Fruit fly (Drosophila melanogaster) whole organism, wandering third instar larva: ENCODE data around the gene Dnali1.
A peak's percentile ranks its signal among the peaks of the same experiment; 100 is the strongest.

ENCODE experiments used
- Abd-B ChIP-seq: fragments of >200 bp; optimal IDR thresholded peaks from 2 replicates; lab custom pipeline; 2017; ENCODE audit warnings: missing biosample characterization, missing genetic modification characterization
- CG32264 ChIP-seq: fragments of 200-800 bp; sonication (Bioruptor generic); optimal IDR thresholded peaks from 2 replicates; lab custom pipeline; 2016; ENCODE audit warnings: missing biosample characterization, missing genetic modification characterization
- CG9705 ChIP-seq: fragments of 200-800 bp; sonication (Bioruptor generic); optimal IDR thresholded peaks from 2 replicates; lab custom pipeline; 2018; ENCODE audit warnings: missing biosample characterization, mild to moderate bottlenecking, missing genetic modification characterization
- CrebA ChIP-seq: fragments of 200-800 bp; sonication (Bioruptor generic); optimal IDR thresholded peaks from 2 replicates; lab custom pipeline; 2016; ENCODE audit warnings: missing biosample characterization, mild to moderate bottlenecking, missing genetic modification characterization, borderline replicate concordance
- Dfd ChIP-seq: fragments of >200 bp; optimal IDR thresholded peaks from 2 replicates; lab custom pipeline; 2017; ENCODE audit warnings: missing biosample characterization, missing genetic modification characterization
- Dif ChIP-seq: fragments of 200-275, 200-300 bp; sonication (Bioruptor generic); optimal IDR thresholded peaks from 2 replicates; lab custom pipeline; 2018; ENCODE audit warnings: missing biosample characterization, missing genetic modification characterization; ENCODE audit not compliant: partially characterized antibody
- Hr78 ChIP-seq: fragments of >200 bp; optimal IDR thresholded peaks from 2 replicates; lab custom pipeline; 2017; ENCODE audit warnings: missing biosample characterization, missing genetic modification characterization
- Hr83 ChIP-seq: fragments of 200-300 bp; sonication (Bioruptor generic); optimal IDR thresholded peaks from 2 replicates; lab custom pipeline; 2016; ENCODE audit warnings: missing biosample characterization, mild to moderate bottlenecking, missing genetic modification characterization, moderate library complexity; ENCODE audit not compliant: poor library complexity, severe bottlenecking
- Jra ChIP-seq: sonication (Bioruptor generic); optimal IDR thresholded peaks from 2 replicates; lab custom pipeline; 2016; ENCODE audit warnings: missing biosample characterization, missing genetic modification characterization
- Mio ChIP-seq: sonication (Bioruptor generic); optimal IDR thresholded peaks from 2 replicates; lab custom pipeline; 2016; ENCODE audit warnings: missing biosample characterization, missing genetic modification characterization
- Myc ChIP-seq: fragments of >200 bp; optimal IDR thresholded peaks from 2 replicates; lab custom pipeline; 2017
- N ChIP-seq: fragments of >200 bp; optimal IDR thresholded peaks from 2 replicates; lab custom pipeline; 2018; ENCODE audit warnings: missing biosample characterization, missing external identifiers, missing genetic modification characterization
- OdsH ChIP-seq: fragments of 200-800 bp; sonication (Bioruptor generic); optimal IDR thresholded peaks from 2 replicates; lab custom pipeline; 2016; ENCODE audit warnings: missing biosample characterization, mild to moderate bottlenecking, missing genetic modification characterization
- Rel ChIP-seq, 2 experiments: fragments of 200-800 bp; sonication (Bioruptor generic) in 1 of 2; optimal IDR thresholded peaks; 2 replicates in 1 of 2; 3 replicates in 1 of 2; lab custom pipeline; 2016 to 2019; ENCODE audit warnings: mild to moderate bottlenecking in 2 of 2, missing biosample characterization in 2 of 2, missing genetic modification characterization in 2 of 2, moderate library complexity in 1 of 2
- Vsx2 ChIP-seq: fragments of 200-300, 225-300 bp; sonication (Bioruptor generic); optimal IDR thresholded peaks from 2 replicates; lab custom pipeline; 2018; ENCODE audit warnings: missing biosample characterization, missing genetic modification characterization; ENCODE audit not compliant: partially characterized antibody
- br ChIP-seq: fragments of 200-800 bp; sonication (Bioruptor generic); optimal IDR thresholded peaks from 2 replicates; lab custom pipeline; 2016; ENCODE audit warnings: missing biosample characterization, missing genetic modification characterization
- brk ChIP-seq: fragments of 200-800 bp; sonication (Bioruptor generic); optimal IDR thresholded peaks from 2 replicates; lab custom pipeline; 2016; ENCODE audit warnings: missing biosample characterization, mild to moderate bottlenecking, missing genetic modification characterization
- dl ChIP-seq, 2 experiments: fragments of 175-275, 200-275 bp in 1 of 2; fragments of 200-275 bp in 1 of 2; sonication (Bioruptor generic); optimal IDR thresholded peaks; lab custom pipeline; 2018; ENCODE audit warnings: mild to moderate bottlenecking in 2 of 2, missing biosample characterization in 2 of 2, missing genetic modification characterization in 2 of 2, moderate library complexity in 2 of 2; ENCODE audit not compliant: partially characterized antibody in 2 of 2, insufficient read depth in 1 of 2
- dmrt93B ChIP-seq: fragments of 200-800 bp; sonication (Bioruptor generic); optimal IDR thresholded peaks from 2 replicates; lab custom pipeline; 2018; ENCODE audit warnings: missing biosample characterization, mild to moderate bottlenecking, missing genetic modification characterization
- ey ChIP-seq: fragments of 200-800 bp; sonication (Bioruptor generic); optimal IDR thresholded peaks from 2 replicates; lab custom pipeline; 2016; ENCODE audit warnings: missing biosample characterization, missing genetic modification characterization
- foxo ChIP-seq, 2 experiments: fragments of 200-800 bp; sonication (Bioruptor generic); optimal IDR thresholded peaks; 2 replicates in 1 of 2; 3 replicates in 1 of 2; lab custom pipeline; 2016 to 2017; ENCODE audit warnings: missing biosample characterization in 2 of 2, missing genetic modification characterization in 2 of 2
- fru ChIP-seq: fragments of 200-800 bp; sonication (Bioruptor generic); optimal IDR thresholded peaks from 3 replicates; lab custom pipeline; 2016; ENCODE audit warnings: missing biosample characterization, mild to moderate bottlenecking, missing genetic modification characterization
- h ChIP-seq: fragments of 200-800 bp; sonication (Bioruptor generic); optimal IDR thresholded peaks from 3 replicates; lab custom pipeline; 2016; ENCODE audit warnings: missing biosample characterization, mild to moderate bottlenecking, missing genetic modification characterization
- jim ChIP-seq: fragments of 175-275, 200-325 bp; sonication (Bioruptor generic); optimal IDR thresholded peaks from 2 replicates; lab custom pipeline; 2016; ENCODE audit warnings: missing biosample characterization, mild to moderate bottlenecking, missing genetic modification characterization
- pan ChIP-seq: fragments of >200 bp; optimal IDR thresholded peaks from 2 replicates; lab custom pipeline; 2017
- psq ChIP-seq: fragments of 200-800 bp; sonication (Bioruptor generic); optimal IDR thresholded peaks from 3 replicates; lab custom pipeline; 2017; ENCODE audit warnings: missing biosample characterization, mild to moderate bottlenecking, missing genetic modification characterization, moderate library complexity
- rgr ChIP-seq: fragments of 200-800 bp; sonication (Bioruptor generic); optimal IDR thresholded peaks from 3 replicates; lab custom pipeline; 2016; ENCODE audit warnings: missing biosample characterization, mild to moderate bottlenecking, missing genetic modification characterization
- sage ChIP-seq: fragments of 200-800 bp; sonication (Bioruptor generic); optimal IDR thresholded peaks from 2 replicates; lab custom pipeline; 2016; ENCODE audit warnings: missing biosample characterization, mild to moderate bottlenecking, missing genetic modification characterization
- tai ChIP-seq: sonication (Bioruptor generic); optimal IDR thresholded peaks from 2 replicates; lab custom pipeline; 2016; ENCODE audit warnings: missing biosample characterization, missing genetic modification characterization
- usp ChIP-seq: fragments of >200 bp; optimal IDR thresholded peaks from 2 replicates; lab custom pipeline; 2017; ENCODE audit warnings: missing biosample characterization, missing genetic modification characterization
- woc ChIP-seq: sonication (Bioruptor generic); optimal IDR thresholded peaks from 2 replicates; lab custom pipeline; 2016; ENCODE audit warnings: missing biosample characterization, mild to moderate bottlenecking, missing genetic modification characterization

The Dnali1 gene

DNA sequence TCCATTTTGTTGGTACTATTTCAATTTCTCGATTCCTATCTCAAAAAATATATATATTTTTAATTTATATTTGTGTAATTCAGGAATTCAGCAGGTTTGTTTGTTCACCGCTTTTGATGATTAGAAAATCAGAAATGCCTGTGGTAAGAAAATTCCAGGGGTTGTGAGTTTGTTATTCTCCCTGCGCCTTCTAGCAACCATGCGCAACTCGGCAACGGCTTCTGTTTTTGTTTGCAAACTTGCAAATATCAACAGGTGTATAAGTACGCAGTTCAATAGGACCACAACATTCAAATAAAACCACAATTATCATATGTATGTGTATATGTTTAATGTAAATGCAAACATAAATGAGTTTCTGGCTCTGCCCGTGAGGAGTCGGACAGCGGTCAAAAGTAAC, at the start of gene Dnali1:
Gene Dnali1 (minus strand): TSS at position 101 of the 400 bp plus-strand sequence.
- no peak for TF ChIP-seq psq
- TF ChIP-seq jim = no peak

DNA sequence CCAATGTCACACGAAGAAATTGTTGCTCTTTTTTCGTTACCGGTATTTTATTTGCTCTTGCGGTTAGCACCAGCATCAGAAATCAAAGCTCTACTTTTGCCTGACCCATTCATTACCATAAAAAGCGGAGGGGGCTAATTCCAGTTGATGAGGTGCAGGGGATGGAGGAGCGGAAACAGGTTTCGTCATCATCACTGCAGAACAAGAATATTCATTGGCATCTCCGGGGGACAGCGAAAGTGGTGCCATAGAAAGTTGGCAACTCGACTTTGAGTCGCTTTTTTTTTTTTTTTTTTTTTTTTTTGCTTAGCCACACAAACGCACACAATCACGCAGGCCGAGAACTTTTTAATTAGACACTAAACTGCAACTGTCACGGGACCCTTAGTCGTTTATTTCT, 48.0 kb upstream of the Dnali1 start:
- no peak for TF ChIP-seq brk (GFP tag; lab: Kevin White, UChicago)
- TF ChIP-seq h (GFP tag; lab: Kevin White, UChicago) = no peak
- peak; percentile 62 for TF ChIP-seq Vsx2 (GFP tag; lab: Kevin White, UChicago)
- TF ChIP-seq ey = no peak
- no peak for TF ChIP-seq fru (GFP tag; lab: Kevin White, UChicago)

DNA sequence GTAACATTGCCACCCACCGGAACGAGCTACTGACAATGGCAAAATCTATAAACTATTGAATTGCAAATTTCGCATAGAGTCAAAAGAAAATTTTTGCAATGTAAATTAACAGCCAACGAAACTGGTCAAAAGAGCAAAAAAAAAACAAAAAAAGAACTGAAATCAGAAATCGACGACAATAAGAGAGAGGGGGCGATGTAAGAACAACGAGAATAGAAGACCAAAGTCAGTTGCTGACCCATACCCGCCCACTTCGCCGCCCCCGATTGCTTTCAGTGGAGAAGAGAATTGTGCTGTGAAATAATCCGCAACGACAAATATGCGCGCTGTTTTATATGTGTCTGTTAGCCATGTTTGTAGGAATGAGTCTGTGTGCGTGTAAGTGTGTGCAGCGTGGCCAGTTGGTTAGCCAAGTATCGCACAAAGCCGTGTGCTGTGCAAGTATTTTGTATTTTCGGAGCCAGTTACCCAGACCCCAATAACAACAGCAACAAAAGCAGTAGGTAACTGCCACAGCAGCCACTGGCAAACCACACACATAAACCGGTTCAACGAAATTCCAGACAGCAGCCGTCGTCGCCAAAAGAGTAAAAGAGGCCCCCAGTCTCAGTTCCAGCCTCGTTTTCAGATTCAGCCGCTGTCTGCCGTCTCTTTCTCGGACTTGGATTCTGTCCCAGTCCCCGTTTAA, 44.5 kb upstream of the Dnali1 start:
- TF ChIP-seq psq (peak; percentile 51), sage (GFP tag; lab: Kevin White, UChicago) (peak; percentile 32), Hr78 (GFP tag; lab: Kevin White, UChicago) (no peak), Rel (GFP tag; optimal IDR thresholded peaks at IDR 0.05; lab: Kevin White, UChicago) (peak; percentile 8), Rel (tag; optimal IDR thresholded peaks at IDR 0.05; lab: Kevin White, UChicago) (no peak), OdsH (GFP tag; lab: Kevin White, UChicago) (peak; percentile 31), tai (no peak), Myc (lab: Kevin White, UChicago) (no peak), br (peak; percentile 20), CG9705 (GFP tag; lab: Kevin White, UChicago) (no peak), Dif (GFP tag; lab: Kevin White, UChicago) (peak; percentile 48), ey (peak; percentile 44), Vsx2 (GFP tag; lab: Kevin White, UChicago) (peak; percentile 30), pan (lab: Kevin White, UChicago) (no peak), CG32264 (GFP tag; lab: Kevin White, UChicago) (no peak), CrebA (peak; percentile 67), usp (GFP tag; lab: Kevin White, UChicago) (no peak), h (GFP tag; lab: Kevin White, UChicago) (peak; percentile 43), Jra (GFP tag; lab: Kevin White, UChicago) (peak; percentile 9), rgr (peak; percentile 21), foxo (GFP tag; optimal IDR thresholded peaks at IDR 0.05; lab: Kevin White, UChicago) (peak in 1 of 2 experiments; percentile 55), Hr83 (peak; percentile 26), Mio (GFP tag; lab: Kevin White, UChicago) (no peak), dl (GFP tag; optimal IDR thresholded peaks at IDR 0.05; lab: Kevin White, UChicago; ENCODE audit: insufficient read depth in 1 of 2, partially characterized antibody in 2 of 2) (peak; percentile 2 to 26), fru (GFP tag; lab: Kevin White, UChicago) (peak; percentile 52), N (GFP tag; lab: Kevin White, UChicago) (no peak), woc (GFP tag; lab: Kevin White, UChicago) (peak; percentile 56)
- TF ChIP-seq, all 38 proteins: peak for 17

DNA sequence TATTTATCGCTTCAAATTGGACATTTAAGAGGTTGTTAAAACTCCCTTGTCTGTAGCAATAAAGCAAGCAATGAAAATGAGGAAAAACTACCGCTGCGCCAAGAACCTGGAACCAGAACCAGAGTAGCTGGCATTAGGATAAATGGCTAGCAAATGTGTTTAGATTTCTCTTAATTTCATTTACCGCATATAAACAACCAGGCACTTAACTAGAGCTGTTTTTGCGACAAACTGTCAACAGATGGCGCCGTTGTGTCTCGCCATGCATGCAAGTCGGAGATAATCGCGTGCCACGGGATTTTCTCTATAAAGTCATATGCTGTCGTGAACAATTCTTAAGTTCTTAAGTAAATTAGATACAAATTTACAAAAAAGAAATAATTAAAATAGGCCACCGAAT, 40.8 kb upstream of the Dnali1 start:
- TF ChIP-seq Dfd (GFP tag; lab: Kevin White, UChicago) (no peak), sage (GFP tag; lab: Kevin White, UChicago) (no peak), dl (GFP tag; optimal IDR thresholded peaks at IDR 0.05; lab: Kevin White, UChicago; ENCODE audit: insufficient read depth in 1 of 2, partially characterized antibody in 2 of 2) (no peak), CG32264 (GFP tag; lab: Kevin White, UChicago) (no peak), Mio (GFP tag; lab: Kevin White, UChicago) (no peak), woc (GFP tag; lab: Kevin White, UChicago) (no peak), Jra (GFP tag; lab: Kevin White, UChicago) (no peak), dmrt93B (no peak), h (GFP tag; lab: Kevin White, UChicago) (no peak), brk (GFP tag; lab: Kevin White, UChicago) (no peak), CG9705 (GFP tag; lab: Kevin White, UChicago) (no peak), Abd-B (GFP tag; lab: Kevin White, UChicago) (no peak), br (no peak)
- TF ChIP-seq, all 38 proteins: peak for 0
